Fruit fly (Drosophila melanogaster): ENCODE data around the gene aay.

Gene aay

dm6 chr3L:9383345-9384075 is 39.5 kb upstream of the aay start, which contains the start of gene Hsp27 (continued):
- TF ChIP-seq Trl (optimal IDR thresholded peaks at IDR 0.05) (peak; percentile 22 to 27), Trl (GFP tag; optimal IDR thresholded peaks at IDR 0.05) (peak; percentile 95), nmo (GFP tag; optimal IDR thresholded peaks at IDR 0.05) (peak; percentile 99), tio (GFP tag; optimal IDR thresholded peaks at IDR 0.05) (peak; percentile 97), cwo (GFP tag; optimal IDR thresholded peaks at IDR 0.05) (peak; percentile 97), ac (GFP tag; optimal IDR thresholded peaks at IDR 0.05) (peak; percentile 82), stc (GFP tag; IDR thresholded peaks at IDR 0.05) (peak; percentile 98), Meics (GFP tag; optimal IDR thresholded peaks at IDR 0.05) (peak; percentile 98), Mrtf (GFP tag; IDR thresholded peaks at IDR 0.05) (peak; percentile 98), CG6654 (GFP tag; optimal IDR thresholded peaks at IDR 0.05) (peak; percentile 94), dimm (GFP tag; IDR thresholded peaks at IDR 0.05) (peak; percentile 91), CG2712 (tag; optimal IDR thresholded peaks at IDR 0.05) (peak; percentile 99), toy (GFP tag; IDR thresholded peaks at IDR 0.05) (peak; percentile 93), zf30C (GFP tag; optimal IDR thresholded peaks at IDR 0.05) (no peak), NFAT (GFP tag; IDR thresholded peaks at IDR 0.05) (peak; percentile 97), BtbVII (GFP tag; optimal IDR thresholded peaks at IDR 0.05) (peak; percentile 96), Sin3A (optimal IDR thresholded peaks at IDR 0.05) (no peak), CG14050 (GFP tag; IDR thresholded peaks at IDR 0.05) (peak; percentile 97), Doc3 (GFP tag; IDR thresholded peaks at IDR 0.05; ENCODE audit: partially characterized antibody) (no peak), CG17385 (GFP tag; optimal IDR thresholded peaks at IDR 0.05) (peak; percentile 94), CG11456 (GFP tag; IDR thresholded peaks at IDR 0.05) (peak; percentile 98), CG1529 (GFP tag; optimal IDR thresholded peaks at IDR 0.05) (peak; percentile 98), CG7839 (tag; optimal IDR thresholded peaks at IDR 0.05) (peak; percentile 99), CG10543 (GFP tag; optimal IDR thresholded peaks at IDR 0.05) (peak; percentile 74), ara (GFP tag; IDR thresholded peaks at IDR 0.05) (peak; percentile 99), CG31365 (tag; optimal IDR thresholded peaks at IDR 0.05) (peak; percentile 89), CG11695 (GFP tag; IDR thresholded peaks at IDR 0.05) (peak; percentile 99), CG30403 (GFP tag; optimal IDR thresholded peaks at IDR 0.05) (peak; percentile 99)

dm6 chr3L:9384445-9385079 is 38.5 kb upstream of the aay start:
- TF ChIP-seq Med (GFP tag), result peak; percentile 44
- no peak for TF ChIP-seq Aef1 (GFP tag; IDR thresholded peaks at IDR 0.05)
- no peak for TF ChIP-seq tna (GFP tag; IDR thresholded peaks at IDR 0.05; ENCODE audit: partially characterized antibody)
- TF ChIP-seq CG4404 (GFP tag; IDR thresholded peaks at IDR 0.05), result no peak
- no peak for TF ChIP-seq tup (GFP tag; optimal IDR thresholded peaks at IDR 0.05)
- no peak for TF ChIP-seq CG1792 (GFP tag; optimal IDR thresholded peaks at IDR 0.05)
- TF ChIP-seq CHES-1-like (GFP tag; optimal IDR thresholded peaks at IDR 0.05), result no peak
- no peak for TF ChIP-seq CG8281 (tag; optimal IDR thresholded peaks at IDR 0.05)
- TF ChIP-seq en (GFP tag; optimal IDR thresholded peaks at IDR 0.05), result no peak
- 0 out of 2 replicates have a peak, but pooled peaks have one; percentile 9 for TF ChIP-seq vvl (GFP tag; IDR thresholded peaks at IDR 0.05)
- TF ChIP-seq slbo (GFP tag; IDR thresholded peaks at IDR 0.05), result 0 out of 2 replicates have a peak, but pooled peaks have one; percentile 16
- no peak for TF ChIP-seq NC2β (GFP tag; optimal IDR thresholded peaks at IDR 0.05)
- TF ChIP-seq CG17385 (GFP tag; optimal IDR thresholded peaks at IDR 0.05), result peak; percentile 59
- TF ChIP-seq Lpt (GFP tag; optimal IDR thresholded peaks at IDR 0.05), result no peak
- TF ChIP-seq kni (GFP tag; optimal IDR thresholded peaks at IDR 0.05), result peak; percentile 53
- TF ChIP-seq Dip2 (GFP tag; IDR thresholded peaks at IDR 0.05), result no peak
- TF ChIP-seq CG42726 (GFP tag; IDR thresholded peaks at IDR 0.05; ENCODE audit: partially characterized antibody), result no peak
- no peak for TF ChIP-seq Bteb2 (GFP tag; optimal IDR thresholded peaks at IDR 0.05)
- TF ChIP-seq CG17912 (GFP tag; optimal IDR thresholded peaks at IDR 0.05), result no peak
- no peak for TF ChIP-seq gem (tag; optimal IDR thresholded peaks at IDR 0.05)
- no peak for TF ChIP-seq CG12236 (GFP tag; optimal IDR thresholded peaks at IDR 0.05)
- no peak for TF ChIP-seq slp2 (GFP tag; optimal IDR thresholded peaks at IDR 0.05)
- no peak for TF ChIP-seq z (GFP tag; IDR thresholded peaks at IDR 0.05)
- no peak for TF ChIP-seq chinmo (GFP tag; IDR thresholded peaks at IDR 0.05; ENCODE audit: partially characterized antibody)

Measured in whole organism, embryonic.